Worm (Caenorhabditis elegans) whole organism, L4 larva: ENCODE measurements around the gene prx-19.

Experiments used
- F10B5.3 ChIP-seq: sonication (generic microtip); optimal IDR thresholded peaks from 2 replicates; lab custom pipeline; 2016; ENCODE audit warnings: mild to moderate bottlenecking, missing genetic modification characterization, missing compliant biosample characterization
- F37D6.2 ChIP-seq: sonication (generic microtip); optimal IDR thresholded peaks from 2 replicates; lab custom pipeline; 2016; ENCODE audit warnings: mild to moderate bottlenecking, missing genetic modification characterization, missing compliant biosample characterization
- F44E2.7 ChIP-seq: fragments of 200-800 bp; sonication (Bioruptor generic); IDR thresholded peaks from 2 replicates; pipeline ENCODE4 v2.1.2; 2022; ENCODE audit warnings: missing genetic modification characterization, missing compliant biosample characterization
- R02D3.7 ChIP-seq: fragments of 150-350 bp; sonication (generic microtip); optimal IDR thresholded peaks from 3 replicates; lab custom pipeline; 2014; ENCODE audit warnings: missing biosample characterization, missing genetic modification characterization
- T20F7.1 ChIP-seq: fragments of 200-800 bp; sonication (Bioruptor generic); optimal IDR thresholded peaks from 2 replicates; lab custom pipeline; 2018; ENCODE audit warnings: mild to moderate bottlenecking, missing genetic modification characterization, missing compliant biosample characterization
- Y75B8A.6 ChIP-seq: fragments of 200-800 bp; sonication (Bioruptor generic); IDR thresholded peaks from 2 replicates; pipeline ENCODE4 v1.3.6; 2022; ENCODE audit warnings: missing genetic modification reagents, missing genetic modification characterization, missing compliant biosample characterization
- arid-1 ChIP-seq: fragments of 200-800 bp; sonication (Bioruptor generic); conservative IDR thresholded peaks from 2 replicates; pipeline ENCODE4 v1.3.6; 2022; ENCODE audit warnings: missing genetic modification reagents, missing genetic modification characterization, missing compliant biosample characterization
- ceh-44 ChIP-seq: fragments of 200-800 bp; sonication (Bioruptor generic); IDR thresholded peaks from 2 replicates; pipeline ENCODE4 v1.3.6; 2022; ENCODE audit warnings: missing genetic modification reagents, missing genetic modification characterization, missing compliant biosample characterization
- ctbp-1 ChIP-seq: fragments of 200-800 bp; sonication (Bioruptor generic); IDR thresholded peaks from 2 replicates; pipeline ENCODE4 v1.3.6; 2022; ENCODE audit warnings: missing genetic modification reagents, missing genetic modification characterization, missing compliant biosample characterization
- daf-19 ChIP-seq: fragments of 200-800 bp; sonication (Bioruptor generic); conservative IDR thresholded peaks from 2 replicates; pipeline ENCODE4 v1.3.6; 2022; ENCODE audit warnings: missing genetic modification characterization, missing compliant biosample characterization
- dve-1 ChIP-seq: sonication (generic microtip); optimal IDR thresholded peaks from 2 replicates; lab custom pipeline; 2017; ENCODE audit warnings: antibody characterized with exemption, mild to moderate bottlenecking, missing genetic modification characterization, missing compliant biosample characterization; ENCODE audit not compliant: insufficient read depth
- hif-1 ChIP-seq, 2 experiments: sonication (generic microtip); optimal IDR thresholded peaks; 2 replicates each; lab custom pipeline; 2016 to 2017; ENCODE audit warnings: missing compliant biosample characterization in 2 of 2, missing genetic modification characterization in 2 of 2, missing genetic modification reagents in 2 of 2, missing genotype in 2 of 2, mild to moderate bottlenecking in 1 of 2
- lim-7 ChIP-seq: fragments of 200-800 bp; sonication (Bioruptor generic); IDR thresholded peaks from 2 replicates; pipeline ENCODE4 v1.3.6; 2022; ENCODE audit warnings: missing genetic modification characterization, missing compliant biosample characterization
- lin-13 ChIP-seq: fragments of 150-350 bp; optimal IDR thresholded peaks from 2 replicates; lab custom pipeline; 2014; ENCODE audit warnings: missing biosample characterization, missing genetic modification reagents, missing genetic modification characterization
- lin-29 ChIP-seq: fragments of 200-800 bp; sonication (Bioruptor generic); IDR thresholded peaks from 2 replicates; pipeline ENCODE4 v1.3.6; 2022; ENCODE audit warnings: missing genetic modification reagents, missing genetic modification characterization, missing compliant biosample characterization
- lin-38 ChIP-seq: fragments of 200-800 bp; sonication (Bioruptor generic); IDR thresholded peaks from 2 replicates; pipeline ENCODE4 v1.3.6; 2022; ENCODE audit warnings: missing genetic modification reagents, missing genetic modification characterization, missing compliant biosample characterization
- lsy-2 ChIP-seq, 2 experiments: fragments of 150-350 bp in 1 of 2; sonication (generic microtip) in 1 of 2; optimal IDR thresholded peaks; 2 replicates each; lab custom pipeline; 2014 to 2017; ENCODE audit warnings: missing biosample characterization in 2 of 2, missing genetic modification characterization in 2 of 2
- madf-5 ChIP-seq, 2 experiments: fragments of 200-800 bp; sonication (Bioruptor generic); IDR thresholded peaks; 2 replicates each; pipeline ENCODE4 v1.3.6; 2022; ENCODE audit warnings: missing compliant biosample characterization in 2 of 2, missing genetic modification characterization in 2 of 2
- madf-9 ChIP-seq: fragments of 200-800 bp; sonication (Bioruptor generic); conservative IDR thresholded peaks from 2 replicates; pipeline ENCODE4 v1.3.6; 2022; ENCODE audit warnings: missing genetic modification reagents, missing genetic modification characterization, missing compliant biosample characterization
- mdl-1 ChIP-seq, 2 experiments: fragments of 150-350 bp in 1 of 2; sonication (generic microtip) in 1 of 2; optimal IDR thresholded peaks; 2 replicates each; lab custom pipeline; 2014 to 2017; ENCODE audit warnings: missing biosample characterization in 2 of 2, missing genetic modification characterization in 2 of 2
- mxl-2 ChIP-seq: fragments of 200-800 bp; sonication (Bioruptor generic); conservative IDR thresholded peaks from 2 replicates; pipeline ENCODE4 v1.3.6; 2022; ENCODE audit warnings: missing genetic modification reagents, missing genetic modification characterization, missing compliant biosample characterization
- nhr-10 ChIP-seq: fragments of 150-350 bp; optimal IDR thresholded peaks from 2 replicates; lab custom pipeline; 2014; ENCODE audit warnings: missing biosample characterization, missing genetic modification characterization
- nhr-111 ChIP-seq: fragments of 200-800 bp; sonication (Bioruptor generic); optimal IDR thresholded peaks from 2 replicates; lab custom pipeline; 2018; ENCODE audit warnings: mild to moderate bottlenecking, missing genetic modification characterization, missing compliant biosample characterization
- nhr-28 ChIP-seq: fragments of 150-350 bp; optimal IDR thresholded peaks from 2 replicates; lab custom pipeline; 2014; ENCODE audit warnings: missing biosample characterization, missing genetic modification characterization
- nhr-6 ChIP-seq: fragments of 150-350 bp; optimal IDR thresholded peaks from 2 replicates; lab custom pipeline; 2014; ENCODE audit warnings: missing biosample characterization, missing genetic modification characterization
- nhr-77 ChIP-seq: fragments of 150-350 bp; optimal IDR thresholded peaks from 2 replicates; lab custom pipeline; 2014; ENCODE audit warnings: missing biosample characterization, missing genetic modification characterization
- pha-4 ChIP-seq, 2 experiments: fragments of 150-350 bp in 1 of 2; fragments of 200-800 bp in 1 of 2; sonication (Bioruptor generic) in 1 of 2; IDR thresholded peaks in 1 of 2; optimal IDR thresholded peaks in 1 of 2; 2 replicates each; pipeline versions ENCODE4 v1.3.6 to Lab custom; 2014 to 2022; ENCODE audit warnings: missing genetic modification characterization in 2 of 2, missing genetic modification reagents in 2 of 2, missing biosample characterization in 1 of 2, missing compliant biosample characterization in 1 of 2
- rbr-2 ChIP-seq: sonication (generic microtip); optimal IDR thresholded peaks from 2 replicates; lab custom pipeline; 2016; ENCODE audit warnings: missing genotype, missing genetic modification characterization, missing compliant biosample characterization
- spr-1 ChIP-seq: sonication (generic microtip); optimal IDR thresholded peaks from 2 replicates; lab custom pipeline; 2016; ENCODE audit warnings: mild to moderate bottlenecking, missing genetic modification characterization, missing compliant biosample characterization
- spr-3 ChIP-seq: fragments of 200-800 bp; sonication (Bioruptor generic); optimal IDR thresholded peaks from 2 replicates; lab custom pipeline; 2018; ENCODE audit warnings: mild to moderate bottlenecking, missing genetic modification characterization, missing compliant biosample characterization
- tag-97 ChIP-seq: fragments of 200-800 bp; sonication (Bioruptor generic); IDR thresholded peaks from 2 replicates; pipeline ENCODE4 v1.3.6; 2022; ENCODE audit warnings: missing genetic modification characterization, missing compliant biosample characterization
- unc-62 ChIP-seq, 3 experiments: fragments of 150-350 bp in 1 of 3; sonication (generic microtip); optimal IDR thresholded peaks in 2 of 3; peaks in 1 of 3; 1 replicate in 1 of 3; 2 replicates in 2 of 3; lab custom pipeline; 2014 to 2017; ENCODE audit warnings: missing biosample characterization in 3 of 3, missing genetic modification characterization in 3 of 3, missing genetic modification reagents in 3 of 3, missing genotype in 1 of 3
- zfp-3 ChIP-seq: fragments of 200-800 bp; sonication (Bioruptor generic); conservative IDR thresholded peaks from 2 replicates; pipeline ENCODE4 v1.3.6; 2022; ENCODE audit warnings: missing genetic modification reagents, missing genetic modification characterization, missing compliant biosample characterization

Gene prx-19

ce11 chrIII:8845114-8845513 is 36.0 kb upstream of the prx-19 start, which contains the start of gene F44E2.6:
Gene F44E2.6 (minus strand): TSS chrIII:8845214.
- TF ChIP-seq nhr-77 (no peak), nhr-111 (GFP tag; lab: Kevin White, UChicago) (no peak), tag-97 (GFP tag; lab: Robert Waterston, UW) (no peak), ceh-44 (GFP tag; lab: Robert Waterston, UW) (no peak), nhr-28 (no peak), madf-5 (GFP tag; IDR thresholded peaks at IDR 0.05; lab: Robert Waterston, UW) (no peak), daf-19 (GFP tag; lab: Robert Waterston, UW) (no peak), lin-38 (no peak), mdl-1 (tag; optimal IDR thresholded peaks at IDR 0.05; lab: Kevin White, UChicago) (no peak), F44E2.7 (GFP tag; lab: Robert Waterston, UW) (no peak), hif-1 (tag; optimal IDR thresholded peaks at IDR 0.05; lab: Kevin White, UChicago) (no peak), rbr-2 (tag; lab: Kevin White, UChicago) (no peak), F10B5.3 (tag; lab: Kevin White, UChicago) (no peak), arid-1 (GFP tag; lab: Robert Waterston, UW) (no peak)
- TF ChIP-seq, all 104 proteins: peak for 0

ce11 chrIII:8844137-8844536 is 35.0 kb upstream of the prx-19 start:
- TF ChIP-seq dve-1 (tag; lab: Kevin White, UChicago) (no peak), nhr-10 (tag; lab: Kevin White, UChicago) (no peak), F37D6.2 (tag; lab: Kevin White, UChicago) (no peak), lin-13 (GFP tag; lab: Kevin White, UChicago) (no peak), arid-1 (GFP tag; lab: Robert Waterston, UW) (no peak), nhr-6 (tag; lab: Kevin White, UChicago) (no peak), nhr-28 (no peak), F10B5.3 (tag; lab: Kevin White, UChicago) (no peak), spr-1 (tag; lab: Kevin White, UChicago) (no peak)
- TF ChIP-seq, all 104 proteins: peak for 0

- TF ChIP-seq unc-62 (GFP tag; optimal IDR thresholded peaks at IDR 0.05 in 1 of 2; lab: Kevin White, UChicago) (peak in 1 of 2 experiments; percentile 83), unc-62 (tag; optimal IDR thresholded peaks at IDR 0.05; lab: Kevin White, UChicago) (no peak), spr-3 (no peak), T20F7.1 (GFP tag; lab: Kevin White, UChicago) (no peak), Y75B8A.6 (GFP tag; lab: Robert Waterston, UW) (no peak), nhr-6 (tag; lab: Kevin White, UChicago) (no peak), lin-29 (GFP tag; lab: Robert Waterston, UW) (no peak), R02D3.7 (no peak)
These were observed 30.7 kb upstream of the prx-19 start for ce11 chrIII:8839813-8840212.

ce11 chrIII:8838075-8838474 is 29.0 kb upstream of the prx-19 start, which contains the start of gene F44E2.4:
Gene F44E2.4 (minus strand): TSS chrIII:8838424.
- no peak for TF ChIP-seq F44E2.7 (GFP tag; lab: Robert Waterston, UW)
- no peak for TF ChIP-seq ctbp-1 (GFP tag; lab: Robert Waterston, UW)
- no peak for TF ChIP-seq zfp-3 (GFP tag; lab: Robert Waterston, UW)
- TF ChIP-seq lim-7 (GFP tag; lab: Robert Waterston, UW) = no peak
- no peak for TF ChIP-seq mxl-2 (GFP tag; lab: Robert Waterston, UW)
- no peak for TF ChIP-seq rbr-2 (tag; lab: Kevin White, UChicago)

- TF ChIP-seq pha-4 (GFP tag; IDR thresholded peaks at IDR 0.05; lab: Robert Waterston, UW) = no peak
- no peak for TF ChIP-seq pha-4 (tag; optimal IDR thresholded peaks at IDR 0.05; lab: Kevin White, UChicago)
- TF ChIP-seq madf-9 (GFP tag; lab: Robert Waterston, UW) = no peak
- TF ChIP-seq lsy-2 (tag; optimal IDR thresholded peaks at IDR 0.05; lab: Kevin White, UChicago) = peak in 1 of 2 experiments; percentile 18
These were observed 22.1 kb upstream of the prx-19 start, which contains the start of gene F44E2.10 for ce11 chrIII:8831059-8831750. Gene F44E2.10 (minus strand): TSS chrIII:8831109.
